Worm (Caenorhabditis elegans) whole organism, mixed stage, embryonic: ENCODE measurements around the gene str-10.

Source experiments
- blmp-1 ChIP-seq: fragments of 150-350 bp; optimal IDR thresholded peaks from 2 replicates; lab custom pipeline; 2014; ENCODE audit warnings: missing biosample characterization, missing genetic modification characterization
- ceh-43 ChIP-seq: fragments of 200-800 bp; sonication (Bioruptor generic); optimal IDR thresholded peaks from 2 replicates; lab custom pipeline; 2018; ENCODE audit warnings: mild to moderate bottlenecking, missing genetic modification characterization, moderate library complexity, missing compliant biosample characterization
- ces-1 ChIP-seq: fragments of 150-350 bp; optimal IDR thresholded peaks from 2 replicates; lab custom pipeline; 2014; ENCODE audit warnings: missing biosample characterization, missing genetic modification reagents, missing genetic modification characterization
- drap-1 ChIP-seq: fragments of 200-800 bp; sonication (Bioruptor generic); optimal IDR thresholded peaks from 3 replicates; lab custom pipeline; 2018; ENCODE audit warnings: mild to moderate bottlenecking, missing genetic modification characterization, missing compliant biosample characterization
- hlh-1 ChIP-seq: fragments of 150-350 bp; optimal IDR thresholded peaks from 2 replicates; lab custom pipeline; 2014; ENCODE audit warnings: missing biosample characterization, missing genetic modification reagents, missing genetic modification characterization
- lsy-2 ChIP-seq: fragments of 150-350 bp; optimal IDR thresholded peaks from 2 replicates; lab custom pipeline; 2014; ENCODE audit warnings: missing biosample characterization, missing genetic modification characterization
- mab-5 ChIP-seq: fragments of 150-350 bp; optimal IDR thresholded peaks from 2 replicates; lab custom pipeline; 2014; ENCODE audit warnings: missing biosample characterization, missing genetic modification characterization
- mep-1 ChIP-seq: fragments of 150-350 bp; optimal IDR thresholded peaks from 2 replicates; lab custom pipeline; 2017; ENCODE audit warnings: missing biosample characterization, missing genetic modification reagents, missing genetic modification characterization, inconsistent platforms
- nhr-12 ChIP-seq: fragments of 150-350 bp; optimal IDR thresholded peaks from 2 replicates; lab custom pipeline; 2014; ENCODE audit warnings: missing biosample characterization, missing genetic modification characterization
- nhr-76 ChIP-seq: sonication (generic microtip); optimal IDR thresholded peaks from 2 replicates; lab custom pipeline; 2017; ENCODE audit warnings: missing biosample characterization, missing genetic modification characterization
- pha-4 ChIP-seq: fragments of 150-350 bp; optimal IDR thresholded peaks from 2 replicates; lab custom pipeline; 2018; ENCODE audit warnings: missing biosample characterization, missing genetic modification reagents, missing genetic modification characterization
- unc-39 ChIP-seq: fragments of 150-350 bp; optimal IDR thresholded peaks from 2 replicates; lab custom pipeline; 2014; ENCODE audit warnings: missing biosample characterization, missing genetic modification characterization
- unc-62 ChIP-seq: fragments of 150-350 bp; optimal IDR thresholded peaks from 2 replicates; lab custom pipeline; 2014; ENCODE audit warnings: missing biosample characterization, missing genetic modification reagents, missing genetic modification characterization
- ztf-11 ChIP-seq: fragments of 150-350 bp; optimal IDR thresholded peaks from 2 replicates; lab custom pipeline; 2014; ENCODE audit warnings: missing biosample characterization, missing genetic modification characterization

DNA sequence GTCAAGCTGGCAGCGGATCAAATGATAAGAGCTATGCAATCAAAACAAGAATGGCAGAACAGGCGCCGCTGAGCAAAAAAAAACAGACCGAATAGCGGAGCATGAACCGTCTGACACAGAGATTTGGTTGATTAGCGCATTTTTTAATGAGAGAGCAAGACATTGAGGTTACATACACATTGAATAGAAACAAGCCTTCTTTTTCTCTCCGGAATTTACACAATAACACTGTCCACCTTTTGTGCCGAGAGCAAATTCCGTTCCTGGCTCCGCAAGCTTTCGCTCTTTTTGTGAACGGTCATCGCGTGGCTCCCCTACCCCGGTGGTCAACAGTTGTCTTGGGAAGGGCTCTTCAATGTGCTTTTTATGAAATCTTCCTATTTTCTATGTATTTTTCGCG, 26.9 kb upstream of the str-10 start, which contains the start of gene K03A11.6:
- TF ChIP-seq nhr-76 (tag; lab: Kevin White, UChicago) (no peak), drap-1 (GFP tag; lab: Kevin White, UChicago) (no peak), mep-1 (no peak), blmp-1 (tag; lab: Kevin White, UChicago) (no peak), hlh-1 (tag; lab: Kevin White, UChicago) (no peak), pha-4 (no peak), ceh-43 (GFP tag; lab: Kevin White, UChicago) (no peak), unc-62 (GFP tag; lab: Kevin White, UChicago) (no peak), ces-1 (GFP tag; lab: Kevin White, UChicago) (no peak), mab-5 (tag; lab: Kevin White, UChicago) (no peak), ztf-11 (no peak), lsy-2 (tag; lab: Kevin White, UChicago) (no peak), unc-39 (tag; lab: Kevin White, UChicago) (no peak), nhr-12 (tag; lab: Kevin White, UChicago) (no peak)
